Fruit fly (Drosophila melanogaster) whole organism, embryonic: ENCODE data around the gene Fbxl4.
A peak's percentile ranks its signal among the peaks of the same experiment; 100 is the strongest.

Experiments
- B-H1 ChIP-seq: fragments of 200-800 bp; sonication (Bioruptor generic); IDR thresholded peaks from 3 replicates; pipeline ENCODE4 v1.3.6; 2022; ENCODE audit warnings: missing biosample characterization, missing genetic modification characterization
- BtbVII ChIP-seq: fragments of 200-800 bp; sonication (Bioruptor generic); optimal IDR thresholded peaks from 3 replicates; lab custom pipeline; 2017; ENCODE audit warnings: missing biosample characterization, mild to moderate bottlenecking, missing genetic modification characterization
- CG10267 ChIP-seq: fragments of 200-800 bp; sonication (Bioruptor generic); optimal IDR thresholded peaks from 2 replicates; lab custom pipeline; 2018; ENCODE audit warnings: missing biosample characterization, mild to moderate bottlenecking, missing genetic modification characterization, moderate library complexity
- CG13287 ChIP-seq: fragments of 200-800 bp; sonication (Bioruptor generic); IDR thresholded peaks from 2 replicates; pipeline ENCODE4 v1.3.6; 2022; ENCODE audit warnings: missing biosample characterization, missing genetic modification characterization; ENCODE audit not compliant: partially characterized antibody
- CG15696 ChIP-seq: fragments of 200-800 bp; sonication (Bioruptor generic); optimal IDR thresholded peaks from 2 replicates; lab custom pipeline; 2019; ENCODE audit warnings: missing biosample characterization, mild to moderate bottlenecking, missing genetic modification characterization, moderate library complexity
- CG1602 ChIP-seq: fragments of 200-800 bp; sonication (Bioruptor generic); optimal IDR thresholded peaks from 3 replicates; lab custom pipeline; 2016; ENCODE audit warnings: missing biosample characterization, missing genetic modification characterization
- CG17328 ChIP-seq: fragments of 200-800 bp; sonication (Bioruptor generic); IDR thresholded peaks from 2 replicates; pipeline ENCODE4 v1.3.6; 2022; ENCODE audit warnings: missing biosample characterization, missing genetic modification characterization
- CG17361 ChIP-seq: fragments of 200-800 bp; sonication (Bioruptor generic); IDR thresholded peaks from 3 replicates; pipeline ENCODE4 v1.3.6; 2022; ENCODE audit warnings: missing biosample characterization, missing genetic modification characterization
- CG18599 ChIP-seq: fragments of 200-800 bp; sonication (Bioruptor generic); optimal IDR thresholded peaks from 3 replicates; lab custom pipeline; 2017; ENCODE audit warnings: missing biosample characterization, missing genetic modification characterization, mild to moderate bottlenecking, moderate library complexity, missing genetic modification reagents
- CG2875 ChIP-seq: fragments of 200-800 bp; sonication (Bioruptor generic); optimal IDR thresholded peaks from 2 replicates; lab custom pipeline; 2017; ENCODE audit warnings: missing biosample characterization, mild to moderate bottlenecking, missing genetic modification characterization, missing genetic modification reagents
- CG30403 ChIP-seq: fragments of 200-800 bp; sonication (Bioruptor generic); optimal IDR thresholded peaks from 3 replicates; lab custom pipeline; 2016; ENCODE audit warnings: missing biosample characterization, missing genetic modification characterization
- CG31441 ChIP-seq: fragments of 200-800 bp; sonication (Bioruptor generic); IDR thresholded peaks from 2 replicates; pipeline ENCODE4 v1.3.6; 2022; ENCODE audit warnings: missing biosample characterization, missing genetic modification characterization
- CG33557 ChIP-seq: fragments of 200-800 bp; sonication (Bioruptor generic); optimal IDR thresholded peaks from 2 replicates; lab custom pipeline; 2019; ENCODE audit warnings: missing biosample characterization, mild to moderate bottlenecking, missing genetic modification characterization, moderate library complexity
- CG4424 ChIP-seq: fragments of 200-800 bp; sonication (Bioruptor generic); optimal IDR thresholded peaks from 3 replicates; lab custom pipeline; 2016; ENCODE audit warnings: missing biosample characterization, missing genetic modification characterization
- CG5245 ChIP-seq: fragments of 200-800 bp; sonication (Bioruptor generic); optimal IDR thresholded peaks from 3 replicates; lab custom pipeline; 2016; ENCODE audit warnings: missing biosample characterization, missing genetic modification characterization
- CG6175 ChIP-seq: fragments of 200-800 bp; sonication (Bioruptor generic); IDR thresholded peaks from 3 replicates; pipeline ENCODE4 v1.3.6; 2022; ENCODE audit warnings: missing biosample characterization, missing genetic modification characterization
- CG6683 ChIP-seq: fragments of 200-800 bp; sonication (Bioruptor generic); optimal IDR thresholded peaks from 2 replicates; lab custom pipeline; 2017; ENCODE audit warnings: missing biosample characterization, mild to moderate bottlenecking, missing genetic modification characterization, missing genetic modification reagents
- CG7556 ChIP-seq: fragments of 200-800 bp; sonication (Bioruptor generic); optimal IDR thresholded peaks from 2 replicates; lab custom pipeline; 2017; ENCODE audit warnings: missing biosample characterization, mild to moderate bottlenecking, missing genetic modification characterization
- CG8290 ChIP-seq, 3 experiments: fragments of 200-800 bp; sonication (Bioruptor generic); optimal IDR thresholded peaks; 2 replicates each; lab custom pipeline; 2016 to 2019; ENCODE audit warnings: missing biosample characterization in 3 of 3, missing genetic modification characterization in 3 of 3, mild to moderate bottlenecking in 2 of 3, moderate library complexity in 1 of 3
- CG8478 ChIP-seq: fragments of >200 bp; optimal IDR thresholded peaks from 2 replicates; lab custom pipeline; 2018
- CTCF ChIP-seq: fragments of 200-800 bp; sonication (Bioruptor generic); optimal IDR thresholded peaks from 2 replicates; lab custom pipeline; 2017; ENCODE audit warnings: missing biosample characterization, mild to moderate bottlenecking, missing genetic modification characterization, moderate library complexity
- Dbx ChIP-seq: fragments of 200-800 bp; sonication (Bioruptor generic); IDR thresholded peaks from 3 replicates; pipeline ENCODE4 v1.3.6; 2022; ENCODE audit warnings: missing biosample characterization, missing genetic modification characterization
- Deaf1 ChIP-seq: fragments of 200-800 bp; optimal IDR thresholded peaks from 3 replicates; lab custom pipeline; 2019; ENCODE audit warnings: missing biosample characterization, mild to moderate bottlenecking, missing genetic modification characterization, moderate library complexity
- Dek ChIP-seq: fragments of 200-800 bp; sonication (Bioruptor generic); optimal IDR thresholded peaks from 3 replicates; lab custom pipeline; 2019; ENCODE audit warnings: missing biosample characterization, mild to moderate bottlenecking, missing genetic modification characterization, moderate library complexity
- Dll ChIP-seq: fragments of 200-800 bp; sonication (Bioruptor generic); IDR thresholded peaks from 4 replicates; pipeline ENCODE4 v1.3.6; 2022; ENCODE audit warnings: missing biosample characterization, missing genetic modification characterization; ENCODE audit not compliant: partially characterized antibody
- MESR4 ChIP-seq: fragments of 200-800 bp; sonication (Bioruptor generic); optimal IDR thresholded peaks from 2 replicates; lab custom pipeline; 2018; ENCODE audit warnings: missing biosample characterization, mild to moderate bottlenecking, missing genetic modification characterization, moderate library complexity
- PHDP ChIP-seq: fragments of 200-800 bp; sonication (Bioruptor generic); optimal IDR thresholded peaks from 3 replicates; lab custom pipeline; 2018; ENCODE audit warnings: missing biosample characterization, mild to moderate bottlenecking, missing genetic modification characterization, moderate library complexity
- Six4 ChIP-seq: fragments of 200-800 bp; sonication (Bioruptor generic); optimal IDR thresholded peaks from 2 replicates; lab custom pipeline; 2016; ENCODE audit warnings: missing biosample characterization, missing genetic modification characterization
- Sox102F ChIP-seq: fragments of 200-800 bp; sonication (Bioruptor generic); optimal IDR thresholded peaks from 2 replicates; lab custom pipeline; 2018; ENCODE audit warnings: missing biosample characterization, mild to moderate bottlenecking, missing genetic modification characterization, moderate library complexity
- Xrp1 ChIP-seq: fragments of 200-800 bp; sonication (Bioruptor generic); IDR thresholded peaks from 2 replicates; pipeline ENCODE4 v1.3.6; 2022; ENCODE audit warnings: missing biosample characterization, missing genetic modification characterization
- bowl ChIP-seq: fragments of 200-800 bp; sonication (Bioruptor generic); IDR thresholded peaks from 2 replicates; pipeline ENCODE4 v1.3.6; 2022; ENCODE audit warnings: missing biosample characterization, missing genetic modification characterization
- chn ChIP-seq: fragments of 200-800 bp; sonication (Bioruptor generic); optimal IDR thresholded peaks from 2 replicates; lab custom pipeline; 2016; ENCODE audit warnings: missing biosample characterization, missing genetic modification characterization
- crc ChIP-seq: fragments of 200-800 bp; sonication (Bioruptor generic); optimal IDR thresholded peaks from 2 replicates; lab custom pipeline; 2016; ENCODE audit warnings: missing biosample characterization, missing genetic modification characterization
- danr ChIP-seq: fragments of 200-800 bp; sonication (Bioruptor generic); IDR thresholded peaks from 2 replicates; pipeline ENCODE4 v1.3.6; 2022; ENCODE audit warnings: missing biosample characterization, missing genetic modification characterization
- dmrt99B ChIP-seq: fragments of 200-800 bp; sonication (Bioruptor generic); optimal IDR thresholded peaks from 2 replicates; lab custom pipeline; 2018; ENCODE audit warnings: missing biosample characterization, mild to moderate bottlenecking, missing genetic modification characterization, moderate library complexity
- hbn ChIP-seq: fragments of 200-800 bp; sonication (Bioruptor generic); IDR thresholded peaks from 2 replicates; pipeline ENCODE4 v1.3.6; 2022; ENCODE audit warnings: missing biosample characterization, missing genetic modification characterization; ENCODE audit not compliant: partially characterized antibody
- ind ChIP-seq: fragments of 200-800 bp; sonication (Bioruptor generic); optimal IDR thresholded peaks from 3 replicates; lab custom pipeline; 2016; ENCODE audit warnings: missing biosample characterization, missing genetic modification characterization
- insv ChIP-seq, 2 experiments: fragments of 200-800 bp; sonication (Bioruptor generic); optimal IDR thresholded peaks; 3 replicates each; lab custom pipeline; 2016 to 2018; ENCODE audit warnings: missing biosample characterization in 2 of 2, missing genetic modification characterization in 2 of 2
- lov ChIP-seq, 2 experiments: fragments of 200-800 bp in 1 of 2; fragments of >200 bp in 1 of 2; sonication (Bioruptor generic) in 1 of 2; IDR thresholded peaks in 1 of 2; optimal IDR thresholded peaks in 1 of 2; 2 replicates in 1 of 2; 3 replicates in 1 of 2; pipeline versions ENCODE4 v1.3.6 to Lab custom; 2017 to 2022; ENCODE audit warnings: missing biosample characterization in 1 of 2, missing genetic modification characterization in 1 of 2
- nau ChIP-seq: fragments of 200-800 bp; sonication (Bioruptor generic); optimal IDR thresholded peaks from 3 replicates; lab custom pipeline; 2017; ENCODE audit warnings: missing biosample characterization, mild to moderate bottlenecking, missing genetic modification characterization, missing genetic modification reagents
- nom ChIP-seq: fragments of 200-800 bp; sonication (Bioruptor generic); optimal IDR thresholded peaks from 2 replicates; lab custom pipeline; 2017; ENCODE audit warnings: missing biosample characterization, missing genetic modification characterization, mild to moderate bottlenecking, moderate library complexity, missing genetic modification reagents
- onecut ChIP-seq: fragments of 200-800 bp; sonication (Bioruptor generic); IDR thresholded peaks from 2 replicates; pipeline ENCODE4 v1.3.6; 2022; ENCODE audit warnings: missing biosample characterization, missing genetic modification characterization
- rib ChIP-seq: fragments of 200-800 bp; sonication (Bioruptor generic); IDR thresholded peaks from 2 replicates; pipeline ENCODE4 v1.3.6; 2022; ENCODE audit warnings: missing biosample characterization, missing genetic modification characterization
- sc ChIP-seq, 3 experiments: fragments of >200 bp in 2 of 3; fragments of 200-800 bp in 1 of 3; sonication (Bioruptor generic) in 1 of 3; optimal IDR thresholded peaks; 2 replicates in 2 of 3; 3 replicates in 1 of 3; lab custom pipeline; 2017; ENCODE audit warnings: mild to moderate bottlenecking in 1 of 3, missing biosample characterization in 1 of 3, missing genetic modification characterization in 1 of 3, missing genetic modification reagents in 1 of 3
- slp2 ChIP-seq: fragments of 200-800 bp; sonication (Bioruptor generic); optimal IDR thresholded peaks from 2 replicates; lab custom pipeline; 2016; ENCODE audit warnings: missing biosample characterization, missing genetic modification characterization
- ssp ChIP-seq: fragments of 200-800 bp; sonication (Bioruptor generic); IDR thresholded peaks from 2 replicates; pipeline ENCODE4 v1.3.6; 2022; ENCODE audit warnings: missing biosample characterization, missing genetic modification characterization
- zen ChIP-seq: fragments of 200-800 bp; sonication (Bioruptor generic); optimal IDR thresholded peaks from 3 replicates; lab custom pipeline; 2018; ENCODE audit warnings: missing biosample characterization, mild to moderate bottlenecking, missing genetic modification characterization, moderate library complexity

Gene Fbxl4

dm6 chrX:14208426-14209208, 29.1 kb downstream of the Fbxl4 start (continued):
- TF ChIP-seq Dek (tag; lab: Kevin White, UChicago) (peak; percentile 22), ind (peak; percentile 46), CG33557 (GFP tag; lab: Kevin White, UChicago) (peak; percentile 22), PHDP (tag; lab: Kevin White, UChicago) (peak; percentile 63), CG8290 (GFP tag; optimal IDR thresholded peaks at IDR 0.05; lab: Kevin White, UChicago) (peak; percentile 57), CG8290 (tag; optimal IDR thresholded peaks at IDR 0.05; lab: Kevin White, UChicago) (peak; percentile 7 to 28), CG10267 (tag; lab: Kevin White, UChicago) (peak; percentile 70), B-H1 (GFP tag; lab: Robert Waterston, UW) (peak; percentile 34; the same call in 1 of the 3 replicates), Deaf1 (tag; lab: Kevin White, UChicago) (peak; percentile 17), rib (GFP tag; lab: Robert Waterston, UW) (no peak), Dbx (GFP tag; lab: Robert Waterston, UW) (no peak), zen (peak; percentile 19), CG7556 (GFP tag; lab: Kevin White, UChicago) (peak; percentile 64), CG18599 (peak; percentile 59), sc (optimal IDR thresholded peaks at IDR 0.05; lab: Kevin White, UChicago) (no peak), sc (GFP tag; optimal IDR thresholded peaks at IDR 0.05; lab: Kevin White, UChicago) (peak; percentile 42), CG4424 (peak; percentile 59), crc (GFP tag; lab: Kevin White, UChicago) (peak; percentile 1), CG17328 (GFP tag; lab: Robert Waterston, UW) (peak; percentile 79), Sox102F (peak; percentile 62), onecut (GFP tag; lab: Robert Waterston, UW) (peak; percentile 74), slp2 (GFP tag; lab: Kevin White, UChicago) (peak; percentile 31), CG6683 (GFP tag; lab: Kevin White, UChicago) (peak; percentile 15), ssp (GFP tag; lab: Robert Waterston, UW) (0 out of 2 replicates have a peak, but pooled peaks have one; percentile 17), CTCF (GFP tag; lab: Kevin White, UChicago) (peak; percentile 11), hbn (GFP tag; lab: Robert Waterston, UW) (no peak), CG8478 (lab: Kevin White, UChicago) (no peak), Xrp1 (peak; percentile 83), nau (GFP tag; lab: Kevin White, UChicago) (peak; percentile 43), dmrt99B (peak; percentile 74), Dll (no peak), BtbVII (GFP tag; lab: Kevin White, UChicago) (peak; percentile 34), danr (GFP tag; lab: Robert Waterston, UW) (no peak), MESR4 (GFP tag; lab: Kevin White, UChicago) (no peak), CG2875 (GFP tag; lab: Kevin White, UChicago) (peak; percentile 19), insv (GFP tag; optimal IDR thresholded peaks at IDR 0.05; lab: Kevin White, UChicago) (no peak), lov (optimal IDR thresholded peaks at IDR 0.05; lab: Kevin White, UChicago) (no peak), lov (GFP tag; IDR thresholded peaks at IDR 0.05; lab: Robert Waterston, UW) (0 out of 3 replicates have a peak, but pooled peaks have one; percentile 23), nom (peak; percentile 74), CG31441 (peak; percentile 76), CG6175 (GFP tag; lab: Robert Waterston, UW) (0 out of 3 replicates have a peak, but pooled peaks have one; percentile 26), CG13287 (no peak; the same call in 1 of the 2 replicates), CG30403 (peak; percentile 63), bowl (GFP tag; lab: Robert Waterston, UW) (no peak), CG15696 (peak; percentile 57), chn (GFP tag; lab: Kevin White, UChicago) (peak; percentile 30), CG1602 (GFP tag; lab: Kevin White, UChicago) (peak; percentile 40), Six4 (GFP tag; lab: Kevin White, UChicago) (peak; percentile 58), CG5245 (GFP tag; lab: Kevin White, UChicago) (peak; percentile 28), CG17361 (GFP tag; lab: Robert Waterston, UW) (peak; percentile 61)
